Worm (Caenorhabditis elegans) whole organism, L3 larva: Measurements from ENCODE around the gene lgc-56.
A peak's percentile ranks its signal among the peaks of the same experiment; 100 is the strongest.
"Not testable (repeated sequence)": the region's sequence is repeated elsewhere in the genome, so short reads cannot be mapped to it uniquely, and the experiment has no call there.

Experiments
- R02D3.7 ChIP-seq: fragments of 150-350 bp; optimal IDR thresholded peaks from 2 replicates; lab custom pipeline; 2014; ENCODE audit warnings: missing biosample characterization, missing genetic modification characterization
- ZK546.5 ChIP-seq: sonication (generic microtip); optimal IDR thresholded peaks from 2 replicates; lab custom pipeline; 2017; ENCODE audit warnings: missing biosample characterization, missing genetic modification characterization
- ama-1 ChIP-seq: fragments of 150-350 bp; optimal IDR thresholded peaks from 2 replicates; lab custom pipeline; 2018
- ceh-16 ChIP-seq: sonication (generic microtip); optimal IDR thresholded peaks from 2 replicates; lab custom pipeline; 2017; ENCODE audit warnings: missing biosample characterization, missing genetic modification characterization
- ceh-28 ChIP-seq: fragments of 150-350 bp; optimal IDR thresholded peaks from 2 replicates; lab custom pipeline; 2014; ENCODE audit warnings: missing biosample characterization, missing genetic modification reagents, missing genetic modification characterization
- ceh-82 ChIP-seq: fragments of 150-350 bp; optimal IDR thresholded peaks from 2 replicates; lab custom pipeline; 2014; ENCODE audit warnings: missing biosample characterization, missing genetic modification characterization
- ceh-9 ChIP-seq: sonication (generic microtip); optimal IDR thresholded peaks from 2 replicates; lab custom pipeline; 2018; ENCODE audit warnings: missing biosample characterization, missing genetic modification characterization
- egl-27 ChIP-seq: sonication (generic microtip); optimal IDR thresholded peaks from 4 replicates; lab custom pipeline; 2017; ENCODE audit warnings: missing biosample characterization, missing genetic modification reagents, missing genetic modification characterization
- elt-1 ChIP-seq: fragments of 150-350 bp; optimal IDR thresholded peaks from 2 replicates; lab custom pipeline; 2014; ENCODE audit warnings: missing biosample characterization, missing genetic modification characterization
- elt-2 ChIP-seq: sonication (generic microtip); optimal IDR thresholded peaks from 2 replicates; lab custom pipeline; 2016; ENCODE audit warnings: missing genetic modification reagents, mild to moderate bottlenecking, missing genetic modification characterization, missing compliant biosample characterization
- elt-3 ChIP-seq, 3 experiments: fragments of 150-350 bp in 1 of 3; sonication (generic microtip) in 2 of 3; optimal IDR thresholded peaks; 2 replicates in 2 of 3; 4 replicates in 1 of 3; lab custom pipeline; 2014 to 2017; ENCODE audit warnings: missing biosample characterization in 3 of 3, missing genetic modification characterization in 3 of 3
- eor-1 ChIP-seq, 2 experiments: fragments of 150-350 bp; optimal IDR thresholded peaks; 2 replicates each; lab custom pipeline; 2014 to 2018; ENCODE audit warnings: missing biosample characterization in 2 of 2, missing genetic modification characterization in 2 of 2
- fkh-10 ChIP-seq: sonication (generic microtip); optimal IDR thresholded peaks from 2 replicates; lab custom pipeline; 2017; ENCODE audit warnings: missing biosample characterization, missing genetic modification reagents, missing genetic modification characterization
- fos-1 ChIP-seq: fragments of 150-350 bp; optimal IDR thresholded peaks from 2 replicates; lab custom pipeline; 2014; ENCODE audit warnings: missing biosample characterization, missing genetic modification characterization
- hmg-11 ChIP-seq: sonication (generic microtip); optimal IDR thresholded peaks from 2 replicates; lab custom pipeline; 2016; ENCODE audit warnings: missing genetic modification characterization, missing compliant biosample characterization
- jun-1 ChIP-seq: fragments of 150-350 bp; optimal IDR thresholded peaks from 2 replicates; lab custom pipeline; 2014; ENCODE audit warnings: missing biosample characterization, missing genetic modification reagents, missing genetic modification characterization
- lin-15B ChIP-seq: fragments of 150-350 bp; optimal IDR thresholded peaks from 2 replicates; lab custom pipeline; 2014; ENCODE audit warnings: missing biosample characterization, missing genetic modification characterization
- lin-39 ChIP-seq: fragments of 150-350 bp; optimal IDR thresholded peaks from 2 replicates; lab custom pipeline; 2018; ENCODE audit warnings: missing biosample characterization, missing genetic modification reagents, missing genetic modification characterization
- lsy-12 ChIP-seq: sonication (generic microtip); optimal IDR thresholded peaks from 2 replicates; lab custom pipeline; 2016; ENCODE audit warnings: mild to moderate bottlenecking, missing genetic modification characterization, missing compliant biosample characterization
- mdl-1 ChIP-seq: fragments of 150-350 bp; optimal IDR thresholded peaks from 2 replicates; lab custom pipeline; 2014; ENCODE audit warnings: missing biosample characterization, missing genetic modification characterization
- mml-1 ChIP-seq: fragments of 150-350 bp; sonication (generic microtip); optimal IDR thresholded peaks from 3 replicates; lab custom pipeline; 2014; ENCODE audit warnings: missing biosample characterization, missing genetic modification characterization
- nfya-1 ChIP-seq: sonication (generic microtip); optimal IDR thresholded peaks from 2 replicates; lab custom pipeline; 2017; ENCODE audit warnings: missing genetic modification characterization, mild to moderate bottlenecking, missing compliant biosample characterization, antibody characterized with exemption, moderate library complexity; ENCODE audit not compliant: insufficient read depth
- nhr-11 ChIP-seq: fragments of 150-350 bp; optimal IDR thresholded peaks from 2 replicates; lab custom pipeline; 2014; ENCODE audit warnings: missing biosample characterization, missing genetic modification characterization
- nhr-23 ChIP-seq: fragments of 150-350 bp; optimal IDR thresholded peaks from 2 replicates; lab custom pipeline; 2014; ENCODE audit warnings: missing biosample characterization, missing genetic modification reagents, missing genetic modification characterization
- nhr-237 ChIP-seq: fragments of 150-350 bp; optimal IDR thresholded peaks from 2 replicates; lab custom pipeline; 2014; ENCODE audit warnings: missing biosample characterization, missing genetic modification characterization
- nhr-28 ChIP-seq: fragments of 150-350 bp; optimal IDR thresholded peaks from 2 replicates; lab custom pipeline; 2014; ENCODE audit warnings: missing biosample characterization, missing genetic modification characterization
- nhr-67 ChIP-seq: fragments of 150-350 bp; optimal IDR thresholded peaks from 2 replicates; lab custom pipeline; 2014; ENCODE audit warnings: missing biosample characterization, missing genetic modification characterization
- nhr-76 ChIP-seq: fragments of 150-350 bp; sonication (generic microtip); optimal IDR thresholded peaks from 5 replicates; lab custom pipeline; 2014; ENCODE audit warnings: missing biosample characterization, missing genetic modification characterization
- nhr-77 ChIP-seq: fragments of 150-350 bp; optimal IDR thresholded peaks from 2 replicates; lab custom pipeline; 2014; ENCODE audit warnings: missing biosample characterization, missing genetic modification characterization
- pha-4 ChIP-seq: fragments of 150-350 bp; optimal IDR thresholded peaks from 2 replicates; lab custom pipeline; 2014; ENCODE audit warnings: missing biosample characterization, missing genetic modification reagents, missing genetic modification characterization
- pqm-1 ChIP-seq: fragments of 150-350 bp; optimal IDR thresholded peaks from 2 replicates; lab custom pipeline; 2017; ENCODE audit warnings: missing biosample characterization, missing genetic modification characterization, inconsistent platforms
- sea-2 ChIP-seq: fragments of 150-350 bp; sonication (generic microtip); optimal IDR thresholded peaks from 4 replicates; lab custom pipeline; 2014; ENCODE audit warnings: missing biosample characterization, missing genetic modification reagents, missing genetic modification characterization
- skn-1 ChIP-seq: fragments of 150-350 bp; optimal IDR thresholded peaks from 2 replicates; lab custom pipeline; 2014; ENCODE audit warnings: missing biosample characterization, missing genetic modification characterization
- snpc-4 ChIP-seq: fragments of 150-350 bp; optimal IDR thresholded peaks from 2 replicates; lab custom pipeline; 2014; ENCODE audit warnings: missing biosample characterization, missing genetic modification characterization
- unc-39 ChIP-seq: sonication (generic microtip); optimal IDR thresholded peaks from 4 replicates; lab custom pipeline; 2017; ENCODE audit warnings: missing biosample characterization, missing genetic modification characterization
- unc-62 ChIP-seq: fragments of 150-350 bp; sonication (generic microtip); optimal IDR thresholded peaks from 4 replicates; lab custom pipeline; 2014; ENCODE audit warnings: missing biosample characterization, missing genetic modification reagents, missing genetic modification characterization
- zag-1 ChIP-seq: fragments of 150-350 bp; optimal IDR thresholded peaks from 2 replicates; lab custom pipeline; 2014; ENCODE audit warnings: missing biosample characterization, missing genetic modification characterization
- ztf-11 ChIP-seq: fragments of 150-350 bp; optimal IDR thresholded peaks from 2 replicates; lab custom pipeline; 2014; ENCODE audit warnings: missing biosample characterization, missing genetic modification characterization
- ztf-4 ChIP-seq: fragments of 150-350 bp; optimal IDR thresholded peaks from 2 replicates; lab custom pipeline; 2014; ENCODE audit warnings: missing biosample characterization, missing genetic modification characterization

Gene lgc-56

ce11 chrII:5105020-5105419, 25.2 kb upstream of the lgc-56 start (continued):
- peak; percentile 78 for TF ChIP-seq nfya-1 (tag; lab: Kevin White, UChicago)
- peak; percentile 20 for TF ChIP-seq ama-1 (lab: Kevin White, UChicago)
- no peak for TF ChIP-seq unc-62 (GFP tag; lab: Kevin White, UChicago)
- TF ChIP-seq elt-2 (tag; lab: Kevin White, UChicago): peak; percentile 80
- no peak for TF ChIP-seq nhr-76 (tag; lab: Kevin White, UChicago)
- peak in 1 of 3 experiments; percentile 48 for TF ChIP-seq elt-3 (tag; optimal IDR thresholded peaks at IDR 0.05; lab: Kevin White, UChicago)

ce11 chrII:5109693-5110092, 20.5 kb upstream of the lgc-56 start, which contains the start of gene F09C12.2:
Gene F09C12.2 (plus strand): TSS chrII:5110012.
- TF ChIP-seq ceh-82 (no peak), mml-1 (no peak), R02D3.7 (tag; lab: Kevin White, UChicago) (no peak), nhr-23 (tag; lab: Kevin White, UChicago) (no peak), elt-3 (tag; optimal IDR thresholded peaks at IDR 0.05; lab: Kevin White, UChicago) (no peak), ceh-9 (tag; lab: Kevin White, UChicago) (no peak), ztf-4 (tag; lab: Kevin White, UChicago) (no peak), nhr-77 (no peak), ceh-16 (tag; lab: Kevin White, UChicago) (no peak), pqm-1 (tag; lab: Kevin White, UChicago) (peak; percentile 38), skn-1 (tag; lab: Kevin White, UChicago) (no peak), lsy-12 (no peak), elt-2 (tag; lab: Kevin White, UChicago) (peak; percentile 80), elt-1 (no peak), ZK546.5 (tag; lab: Kevin White, UChicago) (no peak), nfya-1 (tag; lab: Kevin White, UChicago) (no peak), snpc-4 (tag; lab: Kevin White, UChicago) (no peak), jun-1 (tag; lab: Kevin White, UChicago) (peak; percentile 36), hmg-11 (no peak), fos-1 (tag; lab: Kevin White, UChicago) (no peak), eor-1 (tag; optimal IDR thresholded peaks at IDR 0.05; lab: Kevin White, UChicago) (no peak), nhr-237 (tag; lab: Kevin White, UChicago) (no peak), nhr-28 (tag; lab: Kevin White, UChicago) (no peak), nhr-11 (no peak), nhr-67 (tag; lab: Kevin White, UChicago) (no peak), egl-27 (tag; lab: Kevin White, UChicago) (no peak), unc-39 (tag; lab: Kevin White, UChicago) (no peak), fkh-10 (no peak), pha-4 (tag; lab: Kevin White, UChicago) (peak; percentile 38), mdl-1 (tag; lab: Kevin White, UChicago) (no peak), sea-2 (GFP tag; lab: Kevin White, UChicago) (no peak), lin-39 (no peak), lin-15B (tag; lab: Kevin White, UChicago) (no peak)
- TF ChIP-seq, all 47 proteins: peak for 4

ce11 chrII:5112082-5112481, 18.1 kb upstream of the lgc-56 start, which contains the start of gene F09C12.8:
Gene F09C12.8 (plus strand): TSS chrII:5112382.
- no peak for TF ChIP-seq snpc-4 (tag; lab: Kevin White, UChicago)
- no peak for TF ChIP-seq nhr-76 (tag; lab: Kevin White, UChicago)
- no peak for TF ChIP-seq elt-3 (tag; optimal IDR thresholded peaks at IDR 0.05; lab: Kevin White, UChicago)
- no peak for TF ChIP-seq nhr-67 (tag; lab: Kevin White, UChicago)
- TF ChIP-seq zag-1: no peak
- no peak for TF ChIP-seq ztf-11 (tag; lab: Kevin White, UChicago)
- TF ChIP-seq lsy-12: no peak
- TF ChIP-seq, all 47 proteins: peak for 0

- not testable (repeated sequence) for TF ChIP-seq nhr-11; ceh-28 (tag; lab: Kevin White, UChicago); R02D3.7 (tag; lab: Kevin White, UChicago)
Observed at ce11 chrII:5115235-5115634, 14.9 kb upstream of the lgc-56 start, which contains the start of gene msp-74. Gene msp-74 (minus strand): TSS chrII:5115335.
